Worm (Caenorhabditis elegans) whole organism, L4/young adult: ENCODE results near the gene nhr-129.

Source experiments
- W03F9.2 ChIP-seq: fragments of 150-350 bp; optimal IDR thresholded peaks from 2 replicates; lab custom pipeline; 2014; ENCODE audit warnings: missing biosample characterization, missing genetic modification characterization
- dao-5 ChIP-seq: sonication (generic microtip); optimal IDR thresholded peaks from 2 replicates; lab custom pipeline; 2016; ENCODE audit warnings: missing genotype, missing genetic modification characterization, moderate library complexity, missing compliant biosample characterization
- him-1 ChIP-seq: sonication (generic microtip); optimal IDR thresholded peaks from 2 replicates; lab custom pipeline; 2016; ENCODE audit warnings: missing genotype, missing genetic modification reagents, missing genetic modification characterization, missing compliant biosample characterization

Gene nhr-129

DNA sequence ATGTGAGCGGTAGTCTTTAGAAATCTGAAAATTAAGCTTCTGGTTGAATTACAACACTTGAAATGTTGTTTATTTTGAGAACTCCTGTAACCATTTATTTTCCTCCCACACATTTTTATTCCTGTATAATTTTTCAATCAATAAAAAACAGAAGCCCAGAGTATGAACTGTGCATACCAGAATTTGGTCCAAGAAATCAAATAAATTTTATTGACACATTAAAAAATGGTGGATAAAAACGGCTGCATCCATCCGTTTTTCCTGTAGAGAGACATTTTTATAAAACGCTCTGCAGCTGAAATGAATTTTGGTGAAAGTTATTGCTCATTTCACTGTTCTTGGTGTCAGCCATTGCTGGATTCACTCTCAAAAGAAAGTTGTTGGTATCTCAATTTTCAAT, 33.6 kb downstream of the nhr-129 start, which contains the start of gene C26E1.1:
Gene C26E1.1 (plus strand): TSS at position 301 of the 400 bp plus-strand sequence.
- no peak for TF ChIP-seq dao-5 (tag; lab: Kevin White, UChicago)
- no peak for TF ChIP-seq him-1 (tag; lab: Kevin White, UChicago)
- TF ChIP-seq W03F9.2 = no peak

DNA sequence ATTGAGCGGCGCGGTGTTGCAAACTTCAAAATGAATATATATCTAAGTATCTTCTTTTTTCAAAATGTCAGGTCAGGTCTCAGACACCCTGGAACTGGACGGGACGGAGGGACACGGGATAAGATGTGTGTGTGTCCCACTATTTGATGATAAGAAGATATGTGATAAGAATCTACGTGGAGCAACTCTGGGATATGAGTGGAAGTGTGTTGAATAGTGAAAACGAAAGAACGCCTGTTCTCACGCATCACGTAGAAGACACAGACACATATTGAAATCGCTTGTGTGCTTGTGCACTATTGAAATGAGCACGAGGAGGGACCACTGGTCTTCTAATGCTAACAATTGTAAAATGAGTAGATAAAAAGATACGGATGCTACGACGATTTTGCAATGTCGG, 35.0 kb downstream of the nhr-129 start, which contains the start of gene uig-1:
Gene uig-1 (minus strand): TSS at position 120 of the 400 bp plus-strand sequence.
- TF ChIP-seq W03F9.2 (no peak), dao-5 (tag; lab: Kevin White, UChicago) (no peak), him-1 (tag; lab: Kevin White, UChicago) (no peak)

DNA sequence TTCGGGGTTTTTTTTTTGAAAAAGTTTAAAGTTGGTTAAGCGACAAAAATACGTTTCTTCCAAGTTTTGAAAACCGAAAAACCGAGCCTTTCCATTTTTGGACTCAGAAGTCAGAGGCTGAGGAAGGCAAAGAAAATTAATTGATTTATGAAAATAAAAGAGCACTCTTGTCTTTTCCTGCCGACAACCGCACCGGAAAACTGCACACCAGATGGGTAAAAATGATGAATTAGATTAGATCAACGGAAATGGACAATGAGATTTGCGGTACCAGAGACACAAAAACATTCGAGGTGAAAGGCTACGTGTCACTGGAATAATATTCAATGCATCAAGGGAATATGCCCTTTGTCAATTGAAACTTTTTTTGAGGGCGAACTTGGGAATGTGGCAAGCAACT, 36.3 kb downstream of the nhr-129 start:
- TF ChIP-seq W03F9.2 (no peak), him-1 (tag; lab: Kevin White, UChicago) (no peak), dao-5 (tag; lab: Kevin White, UChicago) (no peak)

DNA sequence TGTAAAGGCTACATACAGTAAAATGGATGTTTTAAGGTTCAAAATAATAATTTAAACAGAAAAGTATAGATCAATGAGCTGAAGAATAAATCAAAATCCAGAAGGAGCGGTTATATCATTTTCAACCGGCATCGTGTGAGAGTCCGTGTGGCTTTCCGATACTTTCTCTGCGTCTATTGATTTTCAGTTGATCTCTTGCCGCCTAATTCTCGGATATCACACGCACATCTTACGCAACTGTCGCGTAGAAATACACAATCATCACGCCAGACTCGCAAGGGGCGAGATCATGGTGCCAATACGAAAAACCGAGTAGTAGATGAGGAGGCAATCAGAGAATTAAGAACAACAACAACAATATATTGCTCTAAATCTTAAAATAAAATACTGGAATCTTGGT, 41.9 kb downstream of the nhr-129 start:
- no peak for TF ChIP-seq dao-5 (tag; lab: Kevin White, UChicago)
- no peak for TF ChIP-seq him-1 (tag; lab: Kevin White, UChicago)
- no peak for TF ChIP-seq W03F9.2

DNA sequence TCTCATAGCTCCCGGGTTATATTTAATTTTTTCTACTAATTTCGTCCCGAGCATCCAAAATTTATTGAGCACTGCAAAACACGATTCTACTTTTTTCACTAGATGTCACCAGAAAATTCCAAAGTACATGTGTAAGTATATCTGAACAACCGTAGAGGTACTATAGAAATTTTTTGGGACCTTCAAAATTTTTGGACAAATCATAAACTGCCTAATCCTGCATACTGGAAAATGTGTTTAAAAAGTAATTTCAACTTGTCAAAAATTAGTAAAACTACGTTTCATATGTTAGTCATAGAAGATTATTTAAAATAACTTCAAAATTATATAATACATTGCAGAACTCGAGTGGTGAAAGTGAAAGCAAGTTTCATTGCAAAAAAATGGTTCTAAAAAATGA, 44.3 kb downstream of the nhr-129 start:
- no peak for TF ChIP-seq dao-5 (tag; lab: Kevin White, UChicago)
- no peak for TF ChIP-seq him-1 (tag; lab: Kevin White, UChicago)
- TF ChIP-seq W03F9.2 = no peak

DNA sequence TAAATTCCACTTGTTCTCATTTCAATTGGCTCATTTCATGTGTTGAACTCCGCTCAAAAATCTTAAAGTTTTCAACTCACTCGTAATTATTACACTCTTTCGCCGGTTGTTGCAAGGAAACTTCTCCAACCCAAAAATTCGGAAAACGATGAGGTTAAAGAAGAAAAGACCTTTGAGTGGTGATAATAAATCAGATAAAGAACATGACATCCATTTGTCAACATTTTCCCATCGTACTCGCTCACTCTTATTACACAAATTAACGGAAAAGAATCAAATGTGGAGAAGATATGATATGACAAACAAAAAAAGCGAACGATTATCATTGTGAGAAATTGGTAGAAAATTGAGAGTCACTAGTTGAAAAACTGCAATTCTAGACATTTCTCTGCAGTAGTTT, 45.5 kb downstream of the nhr-129 start:
- TF ChIP-seq W03F9.2 (no peak), him-1 (tag; lab: Kevin White, UChicago) (no peak), dao-5 (tag; lab: Kevin White, UChicago) (no peak)

DNA sequence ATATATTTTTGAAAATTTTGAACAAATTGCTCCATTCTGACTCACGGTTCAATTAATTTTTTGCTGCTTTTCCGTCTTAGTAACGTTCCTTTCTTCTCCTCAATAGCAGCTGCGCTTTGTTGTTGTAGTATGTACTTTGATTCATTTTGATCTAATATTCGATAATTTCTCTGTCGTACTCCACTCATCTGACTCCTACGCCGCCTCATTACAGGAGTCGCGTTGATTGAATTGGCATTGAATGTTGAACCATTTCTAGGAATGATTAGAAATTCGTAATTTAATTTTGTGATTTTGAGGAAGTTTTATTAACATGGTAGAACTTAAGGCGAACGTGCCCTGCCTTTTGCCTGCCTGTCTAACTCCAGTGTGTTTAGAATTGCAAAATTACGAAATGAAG, 47.9 kb downstream of the nhr-129 start:
- TF ChIP-seq him-1 (tag; lab: Kevin White, UChicago) (no peak), W03F9.2 (no peak), dao-5 (tag; lab: Kevin White, UChicago) (no peak)

DNA sequence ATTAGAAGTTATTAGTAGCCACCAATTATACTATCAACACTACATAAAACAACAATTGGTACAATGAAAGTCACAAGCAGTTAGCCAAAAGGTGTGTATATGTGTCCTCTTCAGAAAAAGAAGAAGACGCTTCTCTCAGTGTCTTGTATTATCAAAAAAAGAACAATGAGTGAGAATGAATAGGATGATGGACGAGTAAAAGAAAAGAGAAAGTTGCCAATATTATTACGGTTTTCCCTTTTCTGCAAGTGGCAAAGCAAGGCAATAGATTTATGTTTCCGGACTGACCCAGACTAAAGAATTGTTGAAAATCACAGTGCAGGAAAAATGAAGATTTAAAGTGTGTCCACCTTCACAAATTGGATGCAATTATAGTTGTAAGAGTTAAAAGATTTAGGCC, 50.4 kb downstream of the nhr-129 start:
- no peak for TF ChIP-seq W03F9.2
- no peak for TF ChIP-seq dao-5 (tag; lab: Kevin White, UChicago)
- no peak for TF ChIP-seq him-1 (tag; lab: Kevin White, UChicago)
